Fruit fly (Drosophila melanogaster): ENCODE data around the gene Pgant4.

Pgant4 gene

dm6 chr2L:3507209-3508164 is 35.1 kb downstream of the Pgant4 start, which contains the start of gene tim (continued):
- TF ChIP-seq ara (GFP tag; IDR thresholded peaks at IDR 0.05) (0 out of 2 replicates have a peak, but pooled peaks have one; percentile 25), CG11696 (GFP tag; IDR thresholded peaks at IDR 0.05) (no peak), CG11456 (GFP tag; IDR thresholded peaks at IDR 0.05) (0 out of 3 replicates have a peak, but pooled peaks have one; percentile 44), sisA (GFP tag; IDR thresholded peaks at IDR 0.05) (no peak), CG16863 (GFP tag; optimal IDR thresholded peaks at IDR 0.05) (no peak), CG16815 (GFP tag; optimal IDR thresholded peaks at IDR 0.05) (peak; percentile 6), gce (GFP tag; IDR thresholded peaks at IDR 0.05) (no peak), sug (tag; optimal IDR thresholded peaks at IDR 0.05) (no peak), CG14860 (GFP tag; IDR thresholded peaks at IDR 0.05; ENCODE audit: partially characterized antibody) (0 out of 3 replicates have a peak, but pooled peaks have one; percentile 25), H2.0 (GFP tag; IDR thresholded peaks at IDR 0.05) (no peak), Blimp-1 (GFP tag; optimal IDR thresholded peaks at IDR 0.05) (peak; percentile 50), CG9437 (GFP tag; optimal IDR thresholded peaks at IDR 0.05) (peak; percentile 73), CG9727 (GFP tag; optimal IDR thresholded peaks at IDR 0.05) (peak; percentile 43), run (tag; optimal IDR thresholded peaks at IDR 0.05) (peak; percentile 5), wdn (GFP tag; IDR thresholded peaks at IDR 0.05) (no peak), crc (GFP tag; optimal IDR thresholded peaks at IDR 0.05) (no peak), Scr (GFP tag; IDR thresholded peaks at IDR 0.05; ENCODE audit: partially characterized antibody) (no peak), z (GFP tag; IDR thresholded peaks at IDR 0.05) (peak; percentile 18; the same call in 1 of the 3 replicates), zfh1 (GFP tag; IDR thresholded peaks at IDR 0.05) (0 out of 3 replicates have a peak, but pooled peaks have one; percentile 20), bowl (GFP tag; IDR thresholded peaks at IDR 0.05) (no peak; the same call in 1 of the 2 replicates), Dbx (GFP tag; IDR thresholded peaks at IDR 0.05) (0 out of 3 replicates have a peak, but pooled peaks have one; percentile 7), zen (tag; optimal IDR thresholded peaks at IDR 0.05) (no peak), CG33557 (GFP tag; optimal IDR thresholded peaks at IDR 0.05) (no peak), stc (GFP tag; IDR thresholded peaks at IDR 0.05) (no peak), fd64A (GFP tag; optimal IDR thresholded peaks at IDR 0.05) (no peak), CG10209 (GFP tag; optimal IDR thresholded peaks at IDR 0.05) (peak; percentile 31), Poxn (GFP tag; IDR thresholded peaks at IDR 0.05) (no peak), HHEX (GFP tag; optimal IDR thresholded peaks at IDR 0.05) (no peak), Oli (tag; optimal IDR thresholded peaks at IDR 0.05) (peak; percentile 26), YL-1 (GFP tag; optimal IDR thresholded peaks at IDR 0.05) (no peak), Dek (tag; optimal IDR thresholded peaks at IDR 0.05) (no peak), ATbp (GFP tag; optimal IDR thresholded peaks at IDR 0.05) (peak; percentile 46), CG34224 (GFP tag; IDR thresholded peaks at IDR 0.05; ENCODE audit: partially characterized antibody) (no peak), CG7271 (tag; optimal IDR thresholded peaks at IDR 0.05) (no peak), Bgb (GFP tag; IDR thresholded peaks at IDR 0.05; ENCODE audit: partially characterized antibody) (peak; percentile 28; the same call in 1 of the 2 replicates), gsb-n (tag; optimal IDR thresholded peaks at IDR 0.05) (peak; percentile 15), Mad (GFP tag; optimal IDR thresholded peaks at IDR 0.05) (no peak), CG1529 (GFP tag; optimal IDR thresholded peaks at IDR 0.05) (no peak), CG3407 (GFP tag; optimal IDR thresholded peaks at IDR 0.05) (peak; percentile 4), CG12299 (tag; optimal IDR thresholded peaks at IDR 0.05) (no peak), Camta (GFP tag; optimal IDR thresholded peaks at IDR 0.05) (no peak), knrl (GFP tag; IDR thresholded peaks at IDR 0.05; ENCODE audit: partially characterized antibody) (no peak), tgo (GFP tag; IDR thresholded peaks at IDR 0.05) (no peak; the same call in 2 of the 3 replicates), CG17328 (GFP tag; IDR thresholded peaks at IDR 0.05) (no peak), CG14050 (GFP tag; IDR thresholded peaks at IDR 0.05) (no peak), zf30C (GFP tag; optimal IDR thresholded peaks at IDR 0.05) (no peak), CG15514 (GFP tag; optimal IDR thresholded peaks at IDR 0.05) (peak; percentile 20), Hsf (GFP tag; optimal IDR thresholded peaks at IDR 0.05) (no peak)
